Worm (Caenorhabditis elegans): ENCODE results near the gene Y54G2A.38.
A peak's percentile ranks its signal among the peaks of the same experiment; 100 is the strongest.
"Not testable (repeated sequence)": the region's sequence is repeated elsewhere in the genome, so short reads cannot be mapped to it uniquely, and the experiment has no call there.

Gene Y54G2A.38

DNA sequence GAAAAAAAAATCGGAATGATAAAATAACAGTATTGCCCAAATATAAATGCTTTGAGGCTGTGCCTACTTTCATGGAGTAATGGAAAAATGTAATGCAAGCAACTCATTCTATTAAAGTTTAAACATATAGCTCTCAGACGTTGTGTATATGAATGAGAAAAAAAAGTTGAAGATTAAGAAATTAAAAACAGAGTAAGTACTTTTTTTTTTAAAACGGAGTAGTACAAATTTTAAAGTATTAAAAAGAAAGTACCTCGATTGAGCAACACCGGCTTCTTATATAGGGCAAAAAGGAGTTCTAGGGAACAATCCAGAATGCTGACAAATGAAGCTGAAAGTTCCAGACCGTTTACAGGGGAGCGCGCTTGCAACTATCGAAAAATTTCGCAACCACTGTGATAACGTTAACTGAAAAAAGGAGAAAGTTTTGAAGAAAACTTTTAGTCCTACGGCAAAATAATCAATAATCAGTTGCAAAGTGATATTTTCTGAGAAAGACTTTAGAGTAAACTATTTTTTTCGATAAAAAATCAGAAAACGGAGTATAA, 48.1 kb upstream of the Y54G2A.38 start (continued):
- TF ChIP-seq crh-2 (tag; optimal IDR thresholded peaks at IDR 0.05) (peak; percentile 63), peb-1 (tag; optimal IDR thresholded peaks at IDR 0.05) (no peak), nhr-237 (tag; optimal IDR thresholded peaks at IDR 0.05) (no peak), aly-2 (tag; optimal IDR thresholded peaks at IDR 0.05) (no peak), sem-4 (tag; optimal IDR thresholded peaks at IDR 0.05) (no peak), nhr-25 (tag; optimal IDR thresholded peaks at IDR 0.05) (no peak), zag-1 (tag; optimal IDR thresholded peaks at IDR 0.05) (no peak), sma-3 (GFP tag; optimal IDR thresholded peaks at IDR 0.05) (peak; percentile 12), nhr-12 (tag; optimal IDR thresholded peaks at IDR 0.05) (no peak), elt-1 (tag; optimal IDR thresholded peaks at IDR 0.05) (no peak), ceh-82 (tag; optimal IDR thresholded peaks at IDR 0.05) (no peak), unc-62 (GFP tag; optimal IDR thresholded peaks at IDR 0.05) (no peak), C34F6.9 (tag; optimal IDR thresholded peaks at IDR 0.05) (peak; percentile 10), mdl-1 (tag; optimal IDR thresholded peaks at IDR 0.05) (no peak), nhr-23 (tag; optimal IDR thresholded peaks at IDR 0.05) (no peak), ztf-11 (tag; optimal IDR thresholded peaks at IDR 0.05) (no peak), snpc-4 (tag; optimal IDR thresholded peaks at IDR 0.05) (no peak), lin-11 (tag; optimal IDR thresholded peaks at IDR 0.05) (no peak), egl-27 (tag; optimal IDR thresholded peaks at IDR 0.05) (no peak), elt-3 (tag; optimal IDR thresholded peaks at IDR 0.05) (no peak)

DNA sequence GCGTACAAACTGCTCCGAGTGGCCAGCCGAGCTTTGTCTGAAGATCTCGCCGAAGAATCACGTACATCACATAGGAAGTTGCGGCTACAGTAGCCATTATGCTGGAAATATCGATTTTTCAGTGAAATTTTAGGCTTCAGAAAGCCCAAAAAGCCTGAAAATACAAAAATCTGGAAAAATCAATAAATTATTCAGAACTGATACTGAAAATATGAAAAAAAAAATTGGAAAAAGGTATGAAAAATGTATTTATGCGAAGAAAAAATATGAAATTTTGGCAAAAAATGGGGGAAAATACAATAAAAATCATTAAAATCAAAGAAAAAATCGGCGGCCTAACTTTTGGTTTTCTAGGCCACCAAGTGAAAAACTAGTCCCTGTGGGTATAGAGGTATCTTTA, 46.3 kb upstream of the Y54G2A.38 start, which contains the start of gene Y94H6A.12:
TSS of gene Y94H6A.12 (minus strand) at position 101 of the 400 bp plus-strand sequence.
- TF ChIP-seq aly-2 (tag; optimal IDR thresholded peaks at IDR 0.05) (no peak), nhr-6 (tag; optimal IDR thresholded peaks at IDR 0.05) (no peak), gmeb-1 (tag; optimal IDR thresholded peaks at IDR 0.05) (no peak), nhr-23 (tag; optimal IDR thresholded peaks at IDR 0.05) (no peak), ZK546.5 (tag; optimal IDR thresholded peaks at IDR 0.05) (no peak), crh-2 (tag; optimal IDR thresholded peaks at IDR 0.05) (no peak), lsy-2 (tag; optimal IDR thresholded peaks at IDR 0.05) (no peak), unc-55 (GFP tag; optimal IDR thresholded peaks at IDR 0.05) (no peak), ztf-1 (GFP tag; conservative IDR thresholded peaks at IDR 0.05) (no peak), lin-13 (GFP tag; optimal IDR thresholded peaks at IDR 0.05) (no peak), nhr-12 (tag; optimal IDR thresholded peaks at IDR 0.05) (no peak), mbf-1 (tag; optimal IDR thresholded peaks at IDR 0.05) (no peak), Y55F3AM.14 (GFP tag; optimal IDR thresholded peaks at IDR 0.05) (no peak), sma-9 (GFP tag; optimal IDR thresholded peaks at IDR 0.05) (no peak), sma-9 (tag; optimal IDR thresholded peaks at IDR 0.05) (no peak), ceh-82 (tag; optimal IDR thresholded peaks at IDR 0.05) (no peak), elt-1 (tag; optimal IDR thresholded peaks at IDR 0.05) (no peak), mab-5 (tag; optimal IDR thresholded peaks at IDR 0.05) (no peak), snpc-4 (tag; optimal IDR thresholded peaks at IDR 0.05) (no peak), R02D3.7 (tag; optimal IDR thresholded peaks at IDR 0.05) (no peak), dmd-4 (tag; optimal IDR thresholded peaks at IDR 0.05) (no peak)

DNA sequence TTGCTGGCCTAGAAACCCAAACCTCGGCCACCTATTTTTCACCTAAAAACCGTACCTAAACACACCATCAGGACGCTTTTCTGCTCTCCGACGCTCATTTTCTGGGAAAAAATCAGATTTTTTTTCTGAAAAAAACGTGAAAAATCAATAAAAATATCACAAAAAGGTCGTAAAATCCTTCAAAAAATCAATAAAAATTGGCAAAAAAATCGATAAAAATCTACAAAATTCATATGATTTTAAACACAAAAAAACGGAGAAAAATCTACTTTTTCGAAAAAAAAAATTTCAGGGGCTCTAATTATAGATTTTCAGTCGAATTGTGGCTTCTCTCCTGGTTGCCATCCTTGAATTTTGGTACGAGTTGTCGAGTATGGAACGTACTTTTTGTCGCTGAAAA, 42.8 kb upstream of the Y54G2A.38 start, which contains the start of gene Y94H6A.7:
TSS of gene Y94H6A.7 (minus strand) at position 101 of the 400 bp plus-strand sequence.
- not testable (repeated sequence) for TF ChIP-seq mab-5, C34F6.9, egl-27 (tag; optimal IDR thresholded peaks at IDR 0.05)

DNA sequence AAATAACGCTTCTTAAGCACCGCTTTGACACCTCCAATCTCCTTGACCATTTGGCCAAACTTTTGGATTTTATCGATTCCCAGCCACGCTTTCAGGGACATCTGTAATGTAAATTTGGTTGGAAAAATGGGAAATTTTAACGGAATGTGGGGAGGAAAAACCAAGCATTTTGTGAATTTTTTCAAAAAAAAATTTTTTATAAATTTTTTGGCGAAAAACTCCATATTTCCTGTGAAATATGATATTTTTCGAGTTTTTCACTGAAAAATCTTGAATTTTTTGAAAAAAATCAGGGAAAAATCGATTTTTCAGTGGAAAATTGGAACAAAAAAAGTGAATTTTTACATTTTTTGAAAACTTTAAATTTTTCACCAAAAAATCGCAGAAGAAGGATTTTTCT, 39.5 kb upstream of the Y54G2A.38 start, which contains the start of gene ndua-12:
TSS of gene ndua-12 (minus strand) at position 101 of the 400 bp plus-strand sequence.
- not testable (repeated sequence) for TF ChIP-seq nhr-11, unc-39, ztf-11 (tag; optimal IDR thresholded peaks at IDR 0.05)

DNA sequence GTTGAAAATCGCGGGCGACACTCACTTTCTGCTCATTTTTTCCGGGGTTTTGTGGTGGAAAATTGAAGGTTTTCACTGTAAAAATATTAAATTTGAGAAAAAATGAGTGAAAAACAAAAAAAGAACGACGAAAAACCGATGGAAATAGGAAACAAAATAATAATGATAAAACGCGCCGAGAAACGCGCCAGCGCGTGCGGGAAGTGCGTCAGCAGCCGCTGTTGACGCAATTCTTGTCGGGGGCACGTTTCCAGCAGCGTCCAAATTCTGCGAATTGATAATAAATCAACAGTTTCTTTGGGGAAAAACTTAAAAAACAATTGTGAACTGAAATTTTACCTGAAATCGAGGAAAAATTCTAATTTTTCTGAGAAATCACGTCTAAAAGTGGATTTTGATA, 33.5 kb upstream of the Y54G2A.38 start, which contains the start of gene ubxn-2:
TSS of gene ubxn-2 (minus strand) at position 36 of the 400 bp plus-strand sequence.
- no peak for TF ChIP-seq egl-27 (tag; optimal IDR thresholded peaks at IDR 0.05)
- peak; percentile 59 for TF ChIP-seq crh-2 (tag; optimal IDR thresholded peaks at IDR 0.05)
- peak; percentile 10 for TF ChIP-seq ceh-82 (tag; optimal IDR thresholded peaks at IDR 0.05)
- peak; percentile 9 for TF ChIP-seq zag-1 (tag; optimal IDR thresholded peaks at IDR 0.05)
- peak; percentile 46 for TF ChIP-seq nhr-129 (tag; optimal IDR thresholded peaks at IDR 0.05)
- peak; percentile 33 for TF ChIP-seq mab-5 (tag; optimal IDR thresholded peaks at IDR 0.05)
- peak; percentile 22 for TF ChIP-seq ceh-16 (tag; optimal IDR thresholded peaks at IDR 0.05)
- TF ChIP-seq unc-55 (GFP tag; optimal IDR thresholded peaks at IDR 0.05): peak; percentile 85
- peak; percentile 74 for TF ChIP-seq nhr-25 (tag; optimal IDR thresholded peaks at IDR 0.05)
- no peak for TF ChIP-seq nhr-12 (tag; optimal IDR thresholded peaks at IDR 0.05)
- peak; percentile 44 for TF ChIP-seq sem-4 (tag; optimal IDR thresholded peaks at IDR 0.05)
- TF ChIP-seq elt-1 (tag; optimal IDR thresholded peaks at IDR 0.05): no peak
- TF ChIP-seq fos-1 (tag; optimal IDR thresholded peaks at IDR 0.05): peak; percentile 31
- peak; percentile 61 for TF ChIP-seq lin-11 (tag; optimal IDR thresholded peaks at IDR 0.05)
- TF ChIP-seq F13H6.1 (tag; optimal IDR thresholded peaks at IDR 0.05): peak; percentile 78
- peak; percentile 82 to 90 for TF ChIP-seq lsy-2 (tag; optimal IDR thresholded peaks at IDR 0.05)
- TF ChIP-seq snpc-4 (tag; optimal IDR thresholded peaks at IDR 0.05): peak; percentile 12
- TF ChIP-seq nhr-21 (tag; optimal IDR thresholded peaks at IDR 0.05): peak; percentile 44
- TF ChIP-seq nhr-77 (tag; optimal IDR thresholded peaks at IDR 0.05): no peak
- TF ChIP-seq gmeb-1 (tag; optimal IDR thresholded peaks at IDR 0.05): peak; percentile 87
- TF ChIP-seq mdl-1 (tag; optimal IDR thresholded peaks at IDR 0.05): peak in 1 of 2 experiments; percentile 25
- TF ChIP-seq ztf-11 (tag; optimal IDR thresholded peaks at IDR 0.05): no peak
- peak; percentile 5 for TF ChIP-seq nhr-10 (tag; optimal IDR thresholded peaks at IDR 0.05)
- TF ChIP-seq sma-3 (GFP tag; optimal IDR thresholded peaks at IDR 0.05): peak; percentile 75
- TF ChIP-seq aly-2 (tag; optimal IDR thresholded peaks at IDR 0.05): no peak
- peak; percentile 88 for TF ChIP-seq lin-13 (GFP tag; optimal IDR thresholded peaks at IDR 0.05)

Data from whole organism, L2 larva.